Fruit fly (Drosophila melanogaster): ENCODE data around the gene Asciz.

Gene Asciz

DNA sequence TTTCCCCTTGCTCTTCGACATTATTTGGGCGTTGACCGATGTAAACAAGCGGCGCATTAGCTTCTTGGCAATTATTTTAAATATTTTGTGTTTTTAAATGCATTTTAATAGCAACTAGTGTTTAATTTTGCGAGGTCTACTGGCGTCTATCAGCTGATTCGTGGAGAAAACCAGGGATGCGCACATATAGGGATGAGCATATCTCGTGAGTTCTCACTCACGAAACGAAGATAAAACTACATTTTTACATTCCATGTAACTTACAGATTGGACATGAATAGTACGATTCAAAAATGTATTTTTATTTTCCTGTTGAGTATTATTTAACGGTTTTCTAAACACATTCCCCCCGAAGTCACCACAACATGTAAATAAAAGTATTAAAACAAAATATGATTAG, 31.4 kb upstream of the Asciz start, which contains the start of gene CG14966 (continued):
- no peak for TF ChIP-seq CG7556 (GFP tag; optimal IDR thresholded peaks at IDR 0.05)
- no peak for TF ChIP-seq Hr51 (GFP tag; optimal IDR thresholded peaks at IDR 0.05)
- no peak for TF ChIP-seq slp2 (GFP tag; optimal IDR thresholded peaks at IDR 0.05)
- TF ChIP-seq chn (GFP tag; optimal IDR thresholded peaks at IDR 0.05), result no peak
- TF ChIP-seq tgo (GFP tag; IDR thresholded peaks at IDR 0.05), result no peak
- TF ChIP-seq zen2 (GFP tag; IDR thresholded peaks at IDR 0.05; ENCODE audit: partially characterized antibody), result peak; percentile 80
- TF ChIP-seq grau (tag; optimal IDR thresholded peaks at IDR 0.05), result peak; percentile 34
- TF ChIP-seq CG4282 (GFP tag; optimal IDR thresholded peaks at IDR 0.05), result no peak
- TF ChIP-seq dysf (GFP tag; IDR thresholded peaks at IDR 0.05), result no peak
- TF ChIP-seq Max (GFP tag; optimal IDR thresholded peaks at IDR 0.05), result peak; percentile 36
- TF ChIP-seq mam (GFP tag; optimal IDR thresholded peaks at IDR 0.05), result peak; percentile 62
- TF ChIP-seq CG34224 (GFP tag; IDR thresholded peaks at IDR 0.05; ENCODE audit: partially characterized antibody), result peak; percentile 90
- peak; percentile 95 for TF ChIP-seq Myb (GFP tag; optimal IDR thresholded peaks at IDR 0.05)
- TF ChIP-seq CG8388 (GFP tag; optimal IDR thresholded peaks at IDR 0.05), result no peak
- TF ChIP-seq CG9817 (tag; optimal IDR thresholded peaks at IDR 0.05), result peak; percentile 6
- no peak for TF ChIP-seq lola (GFP tag; optimal IDR thresholded peaks at IDR 0.05)
- TF ChIP-seq nerfin-2 (GFP tag; IDR thresholded peaks at IDR 0.05; ENCODE audit: partially characterized antibody), result peak; percentile 66; the same call in 1 of the 2 replicates
- no peak for TF ChIP-seq B-H1 (GFP tag; IDR thresholded peaks at IDR 0.05)
- TF ChIP-seq nerfin-1 (tag; optimal IDR thresholded peaks at IDR 0.05), result peak; percentile 31
- TF ChIP-seq en (GFP tag; optimal IDR thresholded peaks at IDR 0.05), result no peak
- no peak for TF ChIP-seq cwo (GFP tag; optimal IDR thresholded peaks at IDR 0.05)
- no peak for TF ChIP-seq Doc2 (GFP tag; IDR thresholded peaks at IDR 0.05)
- no peak for TF ChIP-seq ac (GFP tag; optimal IDR thresholded peaks at IDR 0.05)
- TF ChIP-seq ftz-f1 (GFP tag; optimal IDR thresholded peaks at IDR 0.05), result no peak
- TF ChIP-seq CG6683 (GFP tag; optimal IDR thresholded peaks at IDR 0.05), result no peak
- no peak for TF ChIP-seq Hr39 (optimal IDR thresholded peaks at IDR 0.05)
- peak; percentile 11 for TF ChIP-seq p53 (GFP tag; optimal IDR thresholded peaks at IDR 0.05)
- TF ChIP-seq odd (GFP tag; optimal IDR thresholded peaks at IDR 0.05), result no peak
- TF ChIP-seq pho (GFP tag; optimal IDR thresholded peaks at IDR 0.05), result peak; percentile 29
- TF ChIP-seq CG12659 (GFP tag; optimal IDR thresholded peaks at IDR 0.05), result peak; percentile 62
- TF ChIP-seq E2f2 (GFP tag; IDR thresholded peaks at IDR 0.05), result peak; percentile 52; the same call in 1 of the 2 replicates
- peak; percentile 1 for TF ChIP-seq CG4424 (GFP tag; optimal IDR thresholded peaks at IDR 0.05)
- TF ChIP-seq lbe (GFP tag; optimal IDR thresholded peaks at IDR 0.05), result peak; percentile 17
- no peak for TF ChIP-seq onecut (GFP tag; IDR thresholded peaks at IDR 0.05)
- TF ChIP-seq E2f1 (GFP tag; IDR thresholded peaks at IDR 0.05), result no peak
- peak; percentile 15 for TF ChIP-seq kah (GFP tag; optimal IDR thresholded peaks at IDR 0.05)
- TF ChIP-seq Doc3 (GFP tag; IDR thresholded peaks at IDR 0.05; ENCODE audit: partially characterized antibody), result peak; percentile 89
- TF ChIP-seq lilli (GFP tag; optimal IDR thresholded peaks at IDR 0.05), result peak; percentile 56
- no peak for TF ChIP-seq H15 (GFP tag; IDR thresholded peaks at IDR 0.05)
- TF ChIP-seq ci (GFP tag; IDR thresholded peaks at IDR 0.05), result peak; percentile 50; the same call in 1 of the 3 replicates
- no peak for TF ChIP-seq tio (GFP tag; optimal IDR thresholded peaks at IDR 0.05)
- no peak for TF ChIP-seq ewg (GFP tag; optimal IDR thresholded peaks at IDR 0.05)
- TF ChIP-seq CG1647 (GFP tag; optimal IDR thresholded peaks at IDR 0.05), result no peak
- TF ChIP-seq CG5245 (GFP tag; optimal IDR thresholded peaks at IDR 0.05), result no peak
- TF ChIP-seq CG17361 (GFP tag; IDR thresholded peaks at IDR 0.05), result 0 out of 3 replicates have a peak, but pooled peaks have one; percentile 24
- TF ChIP-seq CG10543 (GFP tag; optimal IDR thresholded peaks at IDR 0.05), result peak; percentile 13
- no peak for TF ChIP-seq tx (GFP tag; optimal IDR thresholded peaks at IDR 0.05)
- no peak for TF ChIP-seq gsb-n (tag; optimal IDR thresholded peaks at IDR 0.05)
- no peak for TF ChIP-seq abd-A (tag; optimal IDR thresholded peaks at IDR 0.05)
- TF ChIP-seq CG16779 (GFP tag; IDR thresholded peaks at IDR 0.05), result no peak
- no peak for TF ChIP-seq Tbp (GFP tag; optimal IDR thresholded peaks at IDR 0.05)
